Fruit fly (Drosophila melanogaster): ENCODE results near the gene jvl.

jvl gene

DNA sequence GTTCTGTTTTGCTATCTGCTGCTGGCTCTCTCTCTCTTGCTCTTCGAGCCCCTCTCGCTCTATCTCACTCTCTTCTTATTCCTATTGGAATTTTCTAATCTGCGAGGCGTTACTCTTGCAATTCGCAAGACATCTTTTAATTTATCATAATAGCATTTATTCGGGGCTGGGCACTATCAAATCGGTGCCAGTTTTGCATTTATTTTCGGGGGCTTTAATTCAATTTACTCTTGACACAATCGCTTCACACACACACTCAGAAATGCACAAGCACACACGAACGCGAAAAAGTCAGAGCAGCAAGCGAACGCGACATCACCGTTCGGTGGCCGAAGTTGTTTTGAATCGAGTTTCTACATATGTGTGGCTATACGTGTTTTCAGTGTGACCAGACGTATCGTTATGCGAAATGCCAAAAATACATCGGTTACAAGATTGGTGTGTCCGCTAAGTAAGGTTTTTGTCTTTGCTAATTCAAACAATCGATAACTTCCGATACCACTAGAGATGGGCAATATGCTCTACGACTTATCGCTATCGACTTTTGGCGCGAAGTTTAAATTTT, 44.4 kb upstream of the jvl start, which contains the start of gene Meltrin (continued):
- TF ChIP-seq CG7928 (GFP tag; optimal IDR thresholded peaks at IDR 0.05) (no peak), kah (GFP tag; optimal IDR thresholded peaks at IDR 0.05) (peak; percentile 35), BEAF-32 (GFP tag; optimal IDR thresholded peaks at IDR 0.05) (peak; percentile 95), NfI (GFP tag; optimal IDR thresholded peaks at IDR 0.05) (peak; percentile 56), HLH4C (GFP tag; IDR thresholded peaks at IDR 0.05; ENCODE audit: partially characterized antibody) (no peak), zf30C (GFP tag; optimal IDR thresholded peaks at IDR 0.05) (peak; percentile 40), CG4707 (GFP tag; optimal IDR thresholded peaks at IDR 0.05) (peak; percentile 50), tup (GFP tag; optimal IDR thresholded peaks at IDR 0.05) (no peak), crp (GFP tag; optimal IDR thresholded peaks at IDR 0.05) (peak in 1 of 2 experiments; percentile 49), CG9817 (tag; optimal IDR thresholded peaks at IDR 0.05) (no peak), Antp (GFP tag; optimal IDR thresholded peaks at IDR 0.05) (peak; percentile 19), Tbp (GFP tag; optimal IDR thresholded peaks at IDR 0.05) (no peak), Fer2 (tag; optimal IDR thresholded peaks at IDR 0.05) (no peak), CG13775 (GFP tag; optimal IDR thresholded peaks at IDR 0.05) (peak; percentile 47), wek (GFP tag; optimal IDR thresholded peaks at IDR 0.05) (peak; percentile 69), CG8944 (GFP tag; optimal IDR thresholded peaks at IDR 0.05) (no peak), Eip74EF (GFP tag; optimal IDR thresholded peaks at IDR 0.05) (peak in 1 of 2 experiments; percentile 49), scrt (GFP tag; optimal IDR thresholded peaks at IDR 0.05) (peak; percentile 61), H2.0 (GFP tag; IDR thresholded peaks at IDR 0.05) (no peak), gcm (GFP tag; optimal IDR thresholded peaks at IDR 0.05) (peak; percentile 66), Hr51 (GFP tag; optimal IDR thresholded peaks at IDR 0.05) (peak; percentile 61 to 69), aop (GFP tag; IDR thresholded peaks at IDR 0.05) (no peak), mam (GFP tag; optimal IDR thresholded peaks at IDR 0.05) (peak; percentile 49), CG17328 (GFP tag; IDR thresholded peaks at IDR 0.05) (no peak), usp (GFP tag; optimal IDR thresholded peaks at IDR 0.05) (no peak), az2 (GFP tag; optimal IDR thresholded peaks at IDR 0.05) (peak; percentile 32), CrebB (tag; optimal IDR thresholded peaks at IDR 0.05) (peak; percentile 83), CG14710 (tag; optimal IDR thresholded peaks at IDR 0.05) (peak; percentile 77), Dp (GFP tag; optimal IDR thresholded peaks at IDR 0.05) (peak; percentile 100), nerfin-2 (GFP tag; IDR thresholded peaks at IDR 0.05; ENCODE audit: partially characterized antibody) (no peak), fd102C (GFP tag; optimal IDR thresholded peaks at IDR 0.05) (peak; percentile 43), seq (GFP tag; IDR thresholded peaks at IDR 0.05) (no peak), pzg (GFP tag; optimal IDR thresholded peaks at IDR 0.05) (peak; percentile 99), CG9215 (GFP tag; IDR thresholded peaks at IDR 0.05) (no peak), zen2 (GFP tag; IDR thresholded peaks at IDR 0.05; ENCODE audit: partially characterized antibody) (no peak), CG17829 (tag; optimal IDR thresholded peaks at IDR 0.05) (peak; percentile 77), CG3163 (GFP tag; optimal IDR thresholded peaks at IDR 0.05) (peak; percentile 81), psq (GFP tag; optimal IDR thresholded peaks at IDR 0.05) (peak; percentile 25), gt (GFP tag; IDR thresholded peaks at IDR 0.05) (no peak), sim (GFP tag; IDR thresholded peaks at IDR 0.05) (no peak), CG11560 (tag; IDR thresholded peaks at IDR 0.05) (no peak), HLHmδ (GFP tag; optimal IDR thresholded peaks at IDR 0.05) (peak; percentile 93), CG4424 (GFP tag; optimal IDR thresholded peaks at IDR 0.05) (peak; percentile 32), CG30020 (tag; optimal IDR thresholded peaks at IDR 0.05) (peak; percentile 42), jing (GFP tag; optimal IDR thresholded peaks at IDR 0.05) (no peak), Spps (tag; optimal IDR thresholded peaks at IDR 0.05) (no peak), CG1647 (GFP tag; optimal IDR thresholded peaks at IDR 0.05) (peak; percentile 47), vnd (GFP tag; IDR thresholded peaks at IDR 0.05; ENCODE audit: partially characterized antibody) (no peak), Gsc (GFP tag; IDR thresholded peaks at IDR 0.05) (no peak)

Data from whole organism, embryonic.